Fruit fly (Drosophila melanogaster) whole organism, embryonic: Measurements from ENCODE around the gene EMC5.

Experiments used
- Adf1 ChIP-seq: fragments of 200-800 bp; sonication (Bioruptor generic); IDR thresholded peaks from 2 replicates; pipeline ENCODE4 v1.3.6; 2022; ENCODE audit warnings: missing biosample characterization, missing genetic modification characterization
- BEAF-32 ChIP-seq: fragments of 200-800 bp; sonication (Bioruptor generic); optimal IDR thresholded peaks from 3 replicates; lab custom pipeline; 2017; ENCODE audit warnings: missing biosample characterization, missing genetic modification characterization, mild to moderate bottlenecking, moderate library complexity, missing genetic modification reagents
- Blimp-1 ChIP-seq: fragments of 200-800 bp; sonication (Bioruptor generic); optimal IDR thresholded peaks from 3 replicates; lab custom pipeline; 2018; ENCODE audit warnings: missing biosample characterization, missing genetic modification characterization, mild to moderate bottlenecking, moderate library complexity, missing genetic modification reagents
- CG11398 ChIP-seq: fragments of 200-800 bp; sonication (Bioruptor generic); optimal IDR thresholded peaks from 2 replicates; lab custom pipeline; 2016; ENCODE audit warnings: missing biosample characterization, missing genetic modification characterization
- CG11696 ChIP-seq: fragments of 200-800 bp; sonication (Bioruptor generic); IDR thresholded peaks from 2 replicates; pipeline ENCODE4 v1.3.6; 2022; ENCODE audit warnings: missing biosample characterization, missing genetic modification characterization
- CG12155 ChIP-seq: fragments of 200-800 bp; sonication (Bioruptor generic); optimal IDR thresholded peaks from 3 replicates; lab custom pipeline; 2016; ENCODE audit warnings: missing biosample characterization, missing genetic modification characterization
- CG12299 ChIP-seq: fragments of 200-800 bp; sonication (Bioruptor generic); optimal IDR thresholded peaks from 2 replicates; lab custom pipeline; 2018; ENCODE audit warnings: missing biosample characterization, mild to moderate bottlenecking, missing genetic modification characterization
- CG12769 ChIP-seq: fragments of 200-800 bp; sonication (Bioruptor generic); optimal IDR thresholded peaks from 2 replicates; lab custom pipeline; 2019; ENCODE audit warnings: missing biosample characterization, mild to moderate bottlenecking, missing genetic modification characterization, moderate library complexity
- CG15073 ChIP-seq: fragments of 200-800 bp; sonication (Bioruptor generic); optimal IDR thresholded peaks from 2 replicates; lab custom pipeline; 2016; ENCODE audit warnings: missing biosample characterization, missing genetic modification characterization
- CG1529 ChIP-seq: fragments of 200-800 bp; sonication (Bioruptor generic); optimal IDR thresholded peaks from 3 replicates; lab custom pipeline; 2018; ENCODE audit warnings: missing biosample characterization, missing genetic modification characterization
- CG15479 ChIP-seq: fragments of 200-800 bp; sonication (Bioruptor generic); optimal IDR thresholded peaks from 3 replicates; lab custom pipeline; 2019; ENCODE audit warnings: missing biosample characterization, mild to moderate bottlenecking, missing genetic modification characterization, moderate library complexity
- CG15514 ChIP-seq: fragments of 200-800 bp; sonication (Bioruptor generic); optimal IDR thresholded peaks from 3 replicates; lab custom pipeline; 2017; ENCODE audit warnings: missing biosample characterization, missing genetic modification characterization, mild to moderate bottlenecking, moderate library complexity, missing genetic modification reagents
- CG1603 ChIP-seq: fragments of 200-800 bp; sonication (Bioruptor generic); optimal IDR thresholded peaks from 2 replicates; lab custom pipeline; 2019; ENCODE audit warnings: missing biosample characterization, mild to moderate bottlenecking, missing genetic modification characterization, moderate library complexity
- CG17802 ChIP-seq: fragments of 200-800 bp; sonication (Bioruptor generic); optimal IDR thresholded peaks from 2 replicates; lab custom pipeline; 2018; ENCODE audit warnings: missing biosample characterization, mild to moderate bottlenecking, missing genetic modification characterization, moderate library complexity
- CG1832 ChIP-seq: fragments of 200-800 bp; sonication (Bioruptor generic); optimal IDR thresholded peaks from 2 replicates; lab custom pipeline; 2017; ENCODE audit warnings: missing biosample characterization, mild to moderate bottlenecking, missing genetic modification characterization, inconsistent platforms
- CG32772 ChIP-seq: fragments of 200-800 bp; sonication (Bioruptor generic); IDR thresholded peaks from 2 replicates; pipeline ENCODE4 v1.3.6; 2022; ENCODE audit warnings: missing biosample characterization, missing genetic modification characterization
- CG3838 ChIP-seq: fragments of 200-800 bp; sonication (Bioruptor generic); optimal IDR thresholded peaks from 3 replicates; lab custom pipeline; 2016; ENCODE audit warnings: missing biosample characterization, missing genetic modification characterization
- CG8924 ChIP-seq: fragments of 200-800 bp; optimal IDR thresholded peaks from 3 replicates; lab custom pipeline; 2019; ENCODE audit warnings: missing biosample characterization, mild to moderate bottlenecking, missing genetic modification characterization, moderate library complexity
- CG9932 ChIP-seq: fragments of 200-800 bp; sonication (Bioruptor generic); IDR thresholded peaks from 2 replicates; pipeline ENCODE4 v1.3.6; 2022; ENCODE audit warnings: missing biosample characterization, missing genetic modification characterization
- Chrac-16 ChIP-seq: fragments of 200-800 bp; sonication (Bioruptor generic); optimal IDR thresholded peaks from 3 replicates; lab custom pipeline; 2016; ENCODE audit warnings: missing biosample characterization, missing genetic modification characterization
- CkIIα-i1 ChIP-seq: fragments of 200-800 bp; sonication (Bioruptor generic); IDR thresholded peaks from 2 replicates; pipeline ENCODE4 v1.3.6; 2022; ENCODE audit warnings: missing biosample characterization, missing genetic modification characterization
- D19A ChIP-seq: fragments of 200-800 bp; optimal IDR thresholded peaks from 3 replicates; lab custom pipeline; 2019; ENCODE audit warnings: missing biosample characterization, mild to moderate bottlenecking, missing genetic modification characterization, moderate library complexity
- Deaf1 ChIP-seq: fragments of 200-800 bp; optimal IDR thresholded peaks from 3 replicates; lab custom pipeline; 2019; ENCODE audit warnings: missing biosample characterization, mild to moderate bottlenecking, missing genetic modification characterization, moderate library complexity
- Eip74EF ChIP-seq, 2 experiments: fragments of 200-800 bp in 1 of 2; fragments of >200 bp in 1 of 2; sonication (Bioruptor generic) in 1 of 2; optimal IDR thresholded peaks; 2 replicates each; lab custom pipeline; 2017 to 2019; ENCODE audit warnings: missing biosample characterization in 2 of 2, missing genetic modification characterization in 2 of 2, mild to moderate bottlenecking in 1 of 2, moderate library complexity in 1 of 2
- Hsf ChIP-seq: fragments of 200-800 bp; sonication (Bioruptor generic); optimal IDR thresholded peaks from 3 replicates; lab custom pipeline; 2016; ENCODE audit warnings: missing biosample characterization, missing genetic modification characterization
- Kr ChIP-seq: fragments of 200-800 bp; sonication (Bioruptor generic); optimal IDR thresholded peaks from 2 replicates; lab custom pipeline; 2017; ENCODE audit warnings: missing biosample characterization, mild to moderate bottlenecking, missing genetic modification characterization
- Lhr ChIP-seq: fragments of 200-800 bp; sonication (Bioruptor generic); optimal IDR thresholded peaks from 3 replicates; lab custom pipeline; 2017; ENCODE audit warnings: mild to moderate bottlenecking, missing biosample characterization, missing genetic modification reagents, missing genetic modification characterization
- Mad ChIP-seq: fragments of 200-800 bp; sonication (Bioruptor generic); optimal IDR thresholded peaks from 2 replicates; lab custom pipeline; 2016; ENCODE audit warnings: missing biosample characterization, missing genetic modification characterization
- Nf-YB ChIP-seq: fragments of 200-800 bp; sonication (Bioruptor generic); optimal IDR thresholded peaks from 3 replicates; lab custom pipeline; 2019; ENCODE audit warnings: missing biosample characterization, mild to moderate bottlenecking, missing genetic modification characterization, moderate library complexity
- Oaz ChIP-seq: fragments of 200-800 bp; sonication (Bioruptor generic); IDR thresholded peaks from 2 replicates; pipeline ENCODE4 v1.3.6; 2022; ENCODE audit warnings: missing biosample characterization, missing genetic modification characterization
- Poxn ChIP-seq: fragments of 200-800 bp; sonication (Bioruptor generic); IDR thresholded peaks from 2 replicates; pipeline ENCODE4 v1.3.6; 2022; ENCODE audit warnings: missing biosample characterization, missing genetic modification characterization
- Ptx1 ChIP-seq: fragments of 200-800 bp; sonication (Bioruptor generic); IDR thresholded peaks from 2 replicates; pipeline ENCODE4 v1.3.6; 2022; ENCODE audit warnings: missing biosample characterization, missing genetic modification characterization
- Stat92E ChIP-seq, 3 experiments: fragments of >200 bp in 2 of 3; fragments of 200-800 bp in 1 of 3; sonication (Bioruptor generic) in 1 of 3; optimal IDR thresholded peaks; 2 replicates each; lab custom pipeline; 2017 to 2019; ENCODE audit warnings: missing biosample characterization in 3 of 3, missing genetic modification characterization in 3 of 3, mild to moderate bottlenecking in 1 of 3, moderate library complexity in 1 of 3
- ab ChIP-seq: fragments of 200-800 bp; sonication (Bioruptor generic); optimal IDR thresholded peaks from 2 replicates; lab custom pipeline; 2016; ENCODE audit warnings: missing biosample characterization, missing genetic modification characterization
- abd-A ChIP-seq: fragments of 200-800 bp; sonication (Bioruptor generic); optimal IDR thresholded peaks from 3 replicates; lab custom pipeline; 2019; ENCODE audit warnings: missing biosample characterization, mild to moderate bottlenecking, missing genetic modification characterization, moderate library complexity
- cas ChIP-seq: fragments of 200-800 bp; sonication (Bioruptor generic); IDR thresholded peaks from 2 replicates; pipeline ENCODE4 v1.3.6; 2022; ENCODE audit warnings: missing biosample characterization, missing genetic modification characterization
- fd64A ChIP-seq: fragments of 200-800 bp; sonication (Bioruptor generic); optimal IDR thresholded peaks from 3 replicates; lab custom pipeline; 2018; ENCODE audit warnings: missing biosample characterization, mild to moderate bottlenecking, missing genetic modification characterization
- ftz-f1 ChIP-seq: fragments of 200-800 bp; sonication (Bioruptor generic); optimal IDR thresholded peaks from 2 replicates; lab custom pipeline; 2016; ENCODE audit warnings: missing biosample characterization, missing genetic modification characterization
- gce ChIP-seq: fragments of 200-800 bp; sonication (Bioruptor generic); IDR thresholded peaks from 3 replicates; pipeline ENCODE4 v1.3.6; 2022; ENCODE audit warnings: missing biosample characterization, missing genetic modification characterization
- inv ChIP-seq: fragments of 200-800 bp; sonication (Bioruptor generic); IDR thresholded peaks from 2 replicates; pipeline ENCODE4 v1.3.6; 2022; ENCODE audit warnings: missing biosample characterization, missing genetic modification characterization; ENCODE audit not compliant: partially characterized antibody
- jumu ChIP-seq: fragments of 200-800 bp; sonication (Bioruptor generic); optimal IDR thresholded peaks from 3 replicates; lab custom pipeline; 2016; ENCODE audit warnings: missing biosample characterization, missing genetic modification characterization
- ken ChIP-seq: fragments of 200-800 bp; sonication (Bioruptor generic); IDR thresholded peaks from 3 replicates; pipeline ENCODE4 v1.3.6; 2022; ENCODE audit warnings: missing biosample characterization, missing genetic modification characterization
- nmo ChIP-seq: fragments of 200-800 bp; sonication (Bioruptor generic); optimal IDR thresholded peaks from 2 replicates; lab custom pipeline; 2018; ENCODE audit warnings: missing biosample characterization, mild to moderate bottlenecking, missing genetic modification characterization, moderate library complexity
- nom ChIP-seq: fragments of 200-800 bp; sonication (Bioruptor generic); optimal IDR thresholded peaks from 2 replicates; lab custom pipeline; 2017; ENCODE audit warnings: missing biosample characterization, missing genetic modification characterization, mild to moderate bottlenecking, moderate library complexity, missing genetic modification reagents
- odd ChIP-seq: fragments of 200-800 bp; sonication (Bioruptor generic); optimal IDR thresholded peaks from 2 replicates; lab custom pipeline; 2017; ENCODE audit warnings: missing biosample characterization, mild to moderate bottlenecking, missing genetic modification characterization
- phol ChIP-seq: fragments of 200-800 bp; sonication (Bioruptor generic); optimal IDR thresholded peaks from 3 replicates; lab custom pipeline; 2018; ENCODE audit warnings: missing biosample characterization, mild to moderate bottlenecking, missing genetic modification characterization, moderate library complexity
- ranshi ChIP-seq: fragments of 200-800 bp; sonication (Bioruptor generic); IDR thresholded peaks from 2 replicates; pipeline ENCODE4 v1.3.6; 2022; ENCODE audit warnings: missing biosample characterization, missing genetic modification characterization
- sob ChIP-seq: fragments of 200-800 bp; sonication (Bioruptor generic); IDR thresholded peaks from 2 replicates; pipeline ENCODE4 v1.3.6; 2022; ENCODE audit warnings: missing biosample characterization, missing genetic modification characterization

Gene EMC5

dm6 chr2L:18944175-18945012 lies 43.1 kb upstream of the EMC5 start (continued):
- TF ChIP-seq Chrac-16 (GFP tag; lab: Kevin White, UChicago) (no peak), Deaf1 (tag; lab: Kevin White, UChicago) (peak; percentile 88), Poxn (GFP tag; lab: Robert Waterston, UW) (no peak), Blimp-1 (GFP tag; lab: Kevin White, UChicago) (no peak), Mad (GFP tag; lab: Kevin White, UChicago) (no peak), nmo (GFP tag; lab: Kevin White, UChicago) (peak; percentile 0), jumu (no peak), cas (no peak), CG1603 (tag; lab: Kevin White, UChicago) (peak; percentile 28), CG15073 (GFP tag; lab: Kevin White, UChicago) (no peak), inv (GFP tag; lab: Robert Waterston, UW) (no peak), Eip74EF (GFP tag; optimal IDR thresholded peaks at IDR 0.05; lab: Kevin White, UChicago) (peak in 1 of 2 experiments; percentile 10), CG8924 (tag; lab: Kevin White, UChicago) (peak; percentile 1), CG15479 (GFP tag; lab: Kevin White, UChicago) (no peak), CG1832 (peak; percentile 98), ken (GFP tag; lab: Robert Waterston, UW) (no peak), BEAF-32 (GFP tag; lab: Kevin White, UChicago) (peak; percentile 70), CG12155 (peak; percentile 81), phol (no peak), CG32772 (no peak), abd-A (tag; lab: Kevin White, UChicago) (peak; percentile 99), CG11398 (GFP tag; lab: Kevin White, UChicago) (no peak), ranshi (GFP tag; lab: Robert Waterston, UW) (no peak), Ptx1 (no peak), odd (peak; percentile 4), CG17802 (tag; lab: Kevin White, UChicago) (no peak), fd64A (peak; percentile 43), CG11696 (GFP tag; lab: Robert Waterston, UW) (no peak), Adf1 (GFP tag; lab: Robert Waterston, UW) (no peak), Lhr (peak; percentile 99), CG1529 (GFP tag; lab: Kevin White, UChicago) (no peak), sob (no peak), ab (GFP tag; lab: Kevin White, UChicago) (peak; percentile 23), ftz-f1 (GFP tag; lab: Kevin White, UChicago) (peak; percentile 95), Nf-YB (GFP tag; lab: Kevin White, UChicago) (peak; percentile 23), CG3838 (GFP tag; lab: Kevin White, UChicago) (peak; percentile 99), D19A (tag; lab: Kevin White, UChicago) (peak; percentile 23), CG9932 (no peak), Stat92E (GFP tag; optimal IDR thresholded peaks at IDR 0.05; lab: Kevin White, UChicago) (peak in 1 of 3 experiments; percentile 27), Oaz (GFP tag; lab: Robert Waterston, UW) (no peak), Hsf (GFP tag; lab: Kevin White, UChicago) (no peak), nom (GFP tag; lab: Kevin White, UChicago) (peak; percentile 45), CG12769 (tag; lab: Kevin White, UChicago) (peak; percentile 81), gce (GFP tag; lab: Robert Waterston, UW) (no peak), CG12299 (tag; lab: Kevin White, UChicago) (no peak), CG15514 (GFP tag; lab: Kevin White, UChicago) (peak; percentile 92), Kr (peak; percentile 91), CkIIα-i1 (GFP tag; lab: Robert Waterston, UW) (no peak)
